Worm (Caenorhabditis elegans) whole organism, L3 larva: ENCODE data around the gene mthf-1.

Experiments
- egl-27 ChIP-seq: sonication (generic microtip); optimal IDR thresholded peaks from 4 replicates; lab custom pipeline; 2017; ENCODE audit warnings: missing biosample characterization, missing genetic modification reagents, missing genetic modification characterization
- elt-1 ChIP-seq: fragments of 150-350 bp; optimal IDR thresholded peaks from 2 replicates; lab custom pipeline; 2014; ENCODE audit warnings: missing biosample characterization, missing genetic modification characterization
- elt-3 ChIP-seq, 3 experiments: fragments of 150-350 bp in 1 of 3; sonication (generic microtip) in 2 of 3; optimal IDR thresholded peaks; 2 replicates in 2 of 3; 4 replicates in 1 of 3; lab custom pipeline; 2014 to 2017; ENCODE audit warnings: missing biosample characterization in 3 of 3, missing genetic modification characterization in 3 of 3
- fkh-2 ChIP-seq: fragments of 150-350 bp; optimal IDR thresholded peaks from 2 replicates; lab custom pipeline; 2014; ENCODE audit warnings: missing biosample characterization, missing genetic modification reagents, missing genetic modification characterization
- jun-1 ChIP-seq: fragments of 150-350 bp; optimal IDR thresholded peaks from 2 replicates; lab custom pipeline; 2014; ENCODE audit warnings: missing biosample characterization, missing genetic modification reagents, missing genetic modification characterization
- lsy-12 ChIP-seq: sonication (generic microtip); optimal IDR thresholded peaks from 2 replicates; lab custom pipeline; 2016; ENCODE audit warnings: mild to moderate bottlenecking, missing genetic modification characterization, missing compliant biosample characterization
- mdl-1 ChIP-seq: fragments of 150-350 bp; optimal IDR thresholded peaks from 2 replicates; lab custom pipeline; 2014; ENCODE audit warnings: missing biosample characterization, missing genetic modification characterization
- sea-2 ChIP-seq: fragments of 150-350 bp; sonication (generic microtip); optimal IDR thresholded peaks from 4 replicates; lab custom pipeline; 2014; ENCODE audit warnings: missing biosample characterization, missing genetic modification reagents, missing genetic modification characterization
- snpc-4 ChIP-seq: fragments of 150-350 bp; optimal IDR thresholded peaks from 2 replicates; lab custom pipeline; 2014; ENCODE audit warnings: missing biosample characterization, missing genetic modification characterization
- zag-1 ChIP-seq: fragments of 150-350 bp; optimal IDR thresholded peaks from 2 replicates; lab custom pipeline; 2014; ENCODE audit warnings: missing biosample characterization, missing genetic modification characterization
- ztf-11 ChIP-seq: fragments of 150-350 bp; optimal IDR thresholded peaks from 2 replicates; lab custom pipeline; 2014; ENCODE audit warnings: missing biosample characterization, missing genetic modification characterization

- no peak for TF ChIP-seq mdl-1 (tag; lab: Kevin White, UChicago)
- no peak for TF ChIP-seq snpc-4
- no peak for TF ChIP-seq lsy-12
- no peak for TF ChIP-seq fkh-2 (tag; lab: Kevin White, UChicago)
- no peak for TF ChIP-seq jun-1 (tag; lab: Kevin White, UChicago)
- TF ChIP-seq sea-2 (GFP tag; lab: Kevin White, UChicago): no peak
- no peak for TF ChIP-seq ztf-11 (tag; lab: Kevin White, UChicago)
- TF ChIP-seq egl-27 (tag; lab: Kevin White, UChicago): no peak
- TF ChIP-seq zag-1 (tag; lab: Kevin White, UChicago): no peak
- TF ChIP-seq elt-1 (tag; lab: Kevin White, UChicago): peak; percentile 59
- TF ChIP-seq elt-3 (tag; optimal IDR thresholded peaks at IDR 0.05; lab: Kevin White, UChicago): no peak
These were observed 25.6 kb upstream of the mthf-1 start for ce11 chrII:7803174-7803573.
